Worm (Caenorhabditis elegans): ENCODE measurements around the gene zip-12.

Gene zip-12

DNA sequence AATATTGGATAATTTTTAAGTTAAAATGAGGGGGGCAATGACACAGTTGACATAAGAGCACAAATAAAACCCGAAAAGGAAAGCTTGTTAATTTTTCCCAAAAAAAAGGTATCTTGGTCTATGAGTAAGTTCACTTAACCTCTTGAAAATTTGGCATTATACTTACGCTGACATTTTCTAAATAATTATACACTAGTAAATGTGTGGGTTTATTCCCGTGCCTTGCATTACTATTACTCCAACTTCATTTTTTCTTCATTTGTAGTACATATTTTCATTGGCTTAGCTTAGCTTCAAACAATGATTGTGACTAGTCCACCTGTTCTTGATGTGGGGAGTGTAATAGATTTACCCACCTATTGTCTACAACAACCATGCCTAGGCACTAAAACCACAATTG is 31.6 kb downstream of the zip-12 start, which contains the start of gene Y75B8A.34:
Gene Y75B8A.34, plus strand, starts transcription at position 301 of the 400 bp plus-strand sequence.
- TF ChIP-seq bed-2 (GFP tag; IDR thresholded peaks at IDR 0.05), result no peak
- no peak for TF ChIP-seq nfyb-1 (GFP tag; IDR thresholded peaks at IDR 0.05)
- TF ChIP-seq rpc-1 (optimal IDR thresholded peaks at IDR 0.05), result no peak
- TF ChIP-seq rpc-1 (tag; optimal IDR thresholded peaks at IDR 0.05), result no peak
- TF ChIP-seq dpff-1 (tag; optimal IDR thresholded peaks at IDR 0.05), result no peak
- TF ChIP-seq zim-3 (tag; optimal IDR thresholded peaks at IDR 0.05), result no peak
- TF ChIP-seq F23B12.7 (tag; optimal IDR thresholded peaks at IDR 0.05; ENCODE audit: insufficient read depth), result no peak
- no peak for TF ChIP-seq hsf-1 (GFP tag; IDR thresholded peaks at IDR 0.05)
- TF ChIP-seq madf-10 (tag; optimal IDR thresholded peaks at IDR 0.05), result no peak
- no peak for TF ChIP-seq madf-8 (GFP tag; conservative IDR thresholded peaks at IDR 0.05)
- TF ChIP-seq egrh-3 (GFP tag; IDR thresholded peaks at IDR 0.05), result no peak
- TF ChIP-seq somi-1 (GFP tag; optimal IDR thresholded peaks at IDR 0.05), result no peak
- TF ChIP-seq tbp1 (GFP tag; optimal IDR thresholded peaks at IDR 0.05), result no peak
- no peak for TF ChIP-seq lin-26 (GFP tag; IDR thresholded peaks at IDR 0.05)

DNA sequence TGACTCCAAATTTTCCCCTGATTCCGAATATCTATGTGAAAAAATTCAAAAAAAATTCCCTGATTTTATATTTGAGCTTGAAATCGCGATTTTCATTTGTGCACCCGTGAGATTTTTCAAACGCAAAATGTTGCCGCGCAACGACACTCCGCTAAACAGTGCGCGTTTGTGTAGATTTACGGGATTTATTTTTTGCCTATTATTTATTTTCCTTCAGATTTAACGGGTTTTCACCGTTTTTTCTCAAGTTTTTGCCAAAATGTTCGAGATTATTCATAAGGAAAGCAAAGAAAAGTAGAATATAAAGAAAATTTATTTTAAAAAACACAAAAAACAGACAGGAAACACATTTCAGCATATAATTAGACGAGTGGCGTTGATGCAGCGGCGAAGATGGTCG is 35.2 kb downstream of the zip-12 start:
- peak; percentile 76 for TF ChIP-seq attf-3 (GFP tag; conservative IDR thresholded peaks at IDR 0.05)

DNA sequence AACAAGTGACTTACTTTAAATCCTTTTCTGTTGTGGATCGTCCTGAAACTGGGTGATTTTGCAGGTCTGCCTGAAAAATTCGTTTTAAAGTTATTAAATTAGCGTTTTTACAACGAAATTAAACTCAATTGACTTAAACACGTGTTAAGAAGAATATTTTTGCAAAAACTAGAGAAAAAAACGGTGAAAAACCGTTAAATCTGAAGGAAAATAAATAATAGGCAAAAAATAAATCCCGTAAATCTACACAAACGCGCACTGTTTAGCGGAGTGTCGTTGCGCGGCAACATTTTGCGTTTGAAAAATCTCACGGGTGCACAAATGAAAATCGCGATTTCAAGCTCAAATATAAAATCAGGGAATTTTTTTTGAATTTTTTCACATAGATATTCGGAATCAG is 35.8 kb downstream of the zip-12 start:
- peak; percentile 74 for TF ChIP-seq attf-3 (GFP tag; conservative IDR thresholded peaks at IDR 0.05)

DNA sequence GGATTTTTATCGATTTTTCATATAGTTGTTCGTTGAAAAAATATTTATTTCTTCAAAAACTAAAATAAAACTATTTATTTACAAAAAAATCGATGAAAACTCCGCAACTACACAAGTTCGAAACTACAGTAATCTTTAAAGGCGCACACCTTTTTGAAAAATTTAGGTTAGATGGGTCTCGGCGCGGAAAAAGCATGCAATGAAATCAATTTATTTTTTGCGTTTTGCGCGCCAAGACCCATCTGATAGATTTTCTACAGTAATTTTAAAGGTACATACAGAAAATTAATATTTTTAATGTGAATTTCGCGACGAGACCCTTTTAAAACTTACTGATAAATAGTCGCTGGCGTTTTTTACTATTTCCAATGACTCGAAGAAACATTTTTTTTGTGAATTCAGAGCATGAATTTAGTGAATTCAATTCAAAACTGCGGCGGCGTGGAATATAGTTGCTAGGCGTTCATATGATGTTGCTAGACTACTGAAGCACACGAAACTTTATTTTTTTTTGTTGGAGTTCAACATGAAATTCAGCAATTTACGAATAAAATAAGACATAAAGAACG is 39.4 kb downstream of the zip-12 start, which contains the start of gene Y75B8A.33:
Gene Y75B8A.33, minus strand, starts transcription at position 385 of the 569 bp plus-strand sequence.
- TF ChIP-seq athp-1 (tag; optimal IDR thresholded peaks at IDR 0.05), result peak; percentile 42
- no peak for TF ChIP-seq F49E8.2 (tag; optimal IDR thresholded peaks at IDR 0.05; ENCODE audit: insufficient read depth)
- peak; percentile 32 for TF ChIP-seq lin-54 (GFP tag; optimal IDR thresholded peaks at IDR 0.05)
- peak; percentile 86 for TF ChIP-seq lsl-1 (GFP tag; optimal IDR thresholded peaks at IDR 0.05)
- TF ChIP-seq bed-2 (GFP tag; IDR thresholded peaks at IDR 0.05), result no peak
- TF ChIP-seq B0019.2 (GFP tag; conservative IDR thresholded peaks at IDR 0.05), result 0 out of 2 replicates have a peak, but pooled peaks have one; percentile 17
- TF ChIP-seq attf-3 (GFP tag; conservative IDR thresholded peaks at IDR 0.05), result no peak
- peak; percentile 25 for TF ChIP-seq dpl-1 (GFP tag; optimal IDR thresholded peaks at IDR 0.05)
- peak; percentile 35 for TF ChIP-seq ZK185.1 (tag; optimal IDR thresholded peaks at IDR 0.05; ENCODE audit: poor library complexity, severe bottlenecking)
- peak; percentile 35 for TF ChIP-seq hrde-1 (tag; optimal IDR thresholded peaks at IDR 0.05; ENCODE audit: borderline replicate concordance)
- no peak for TF ChIP-seq ztf-26 (tag; optimal IDR thresholded peaks at IDR 0.05)
- TF ChIP-seq ceh-91 (GFP tag; IDR thresholded peaks at IDR 0.05), result peak; percentile 79
- peak; percentile 29 for TF ChIP-seq him-1 (tag; optimal IDR thresholded peaks at IDR 0.05)
- TF ChIP-seq efl-1 (GFP tag; optimal IDR thresholded peaks at IDR 0.05), result peak; percentile 86
- TF ChIP-seq madf-3 (GFP tag; IDR thresholded peaks at IDR 0.05), result 0 out of 2 replicates have a peak, but pooled peaks have one; percentile 46
- no peak for TF ChIP-seq nhr-27 (tag; optimal IDR thresholded peaks at IDR 0.05)
- peak; percentile 5 for TF ChIP-seq tlf-1 (GFP tag; optimal IDR thresholded peaks at IDR 0.05)
- TF ChIP-seq madf-6 (GFP tag; IDR thresholded peaks at IDR 0.05), result peak; percentile 90
- peak; percentile 44; the same call in 1 of the 2 replicates for TF ChIP-seq D2030.7 (GFP tag; IDR thresholded peaks at IDR 0.05)
- peak; percentile 79 for TF ChIP-seq madf-8 (GFP tag; conservative IDR thresholded peaks at IDR 0.05)
- no peak for TF ChIP-seq tbp1 (GFP tag; optimal IDR thresholded peaks at IDR 0.05)
- TF ChIP-seq mcd-1 (GFP tag; IDR thresholded peaks at IDR 0.05), result peak; percentile 12; the same call in 1 of the 2 replicates
- TF ChIP-seq rpc-1 (optimal IDR thresholded peaks at IDR 0.05), result no peak
- TF ChIP-seq rpc-1 (tag; optimal IDR thresholded peaks at IDR 0.05), result no peak
- no peak for TF ChIP-seq snpc-1.1 (tag; optimal IDR thresholded peaks at IDR 0.05; ENCODE audit: insufficient read depth)
- 0 out of 2 replicates have a peak, but pooled peaks have one; percentile 14 for TF ChIP-seq hsf-1 (GFP tag; IDR thresholded peaks at IDR 0.05)
- peak; percentile 66 for TF ChIP-seq F33H1.4 (GFP tag; IDR thresholded peaks at IDR 0.05)
- TF ChIP-seq Y53F4B.3 (GFP tag; IDR thresholded peaks at IDR 0.05), result no peak
- 0 out of 2 replicates have a peak, but pooled peaks have one; percentile 46 for TF ChIP-seq Y53G8AR.9 (GFP tag; conservative IDR thresholded peaks at IDR 0.05)
- TF ChIP-seq nhr-80 (tag; optimal IDR thresholded peaks at IDR 0.05), result no peak
- TF ChIP-seq xnd-1 (tag; optimal IDR thresholded peaks at IDR 0.05), result peak; percentile 78
